Fruit fly (Drosophila melanogaster): ENCODE data around the gene ZC3H3.
A peak's percentile ranks its signal among the peaks of the same experiment; 100 is the strongest.

The ZC3H3 gene

DNA sequence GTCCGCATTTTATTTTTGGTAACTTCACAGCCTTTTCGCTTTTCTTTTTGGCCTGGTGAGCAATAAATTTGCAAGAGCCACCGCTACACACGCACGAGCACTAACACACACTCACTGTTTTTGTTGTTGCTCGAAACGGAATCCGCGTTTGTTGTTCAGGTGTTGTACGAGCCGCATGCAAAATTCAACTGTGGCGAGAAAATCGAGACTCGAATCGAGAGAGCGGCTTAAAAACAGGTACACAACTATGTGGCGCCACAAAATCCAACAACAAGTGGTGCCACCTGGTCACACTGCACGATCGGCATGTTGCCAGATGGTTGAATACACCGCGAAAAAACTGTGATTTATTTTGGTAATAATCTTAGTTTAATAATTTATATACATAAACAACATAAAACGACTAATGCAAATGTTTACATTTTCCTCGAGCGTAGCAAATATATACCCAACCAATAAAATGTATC lies 2.6 kb downstream of the ZC3H3 start, which contains the start of gene CG43163 (continued):
- TF ChIP-seq mld (GFP tag; IDR thresholded peaks at IDR 0.05; ENCODE audit: partially characterized antibody) (no peak), D (optimal IDR thresholded peaks at IDR 0.05) (no peak), D (GFP tag; optimal IDR thresholded peaks at IDR 0.05) (peak; percentile 23), CG13296 (GFP tag; optimal IDR thresholded peaks at IDR 0.05) (peak; percentile 53), bcd (GFP tag; optimal IDR thresholded peaks at IDR 0.05) (peak; percentile 73), CG4707 (GFP tag; optimal IDR thresholded peaks at IDR 0.05) (peak; percentile 22), cwo (GFP tag; optimal IDR thresholded peaks at IDR 0.05) (peak; percentile 32), CG6254 (GFP tag; optimal IDR thresholded peaks at IDR 0.05) (peak; percentile 48), tx (GFP tag; optimal IDR thresholded peaks at IDR 0.05) (peak; percentile 25), Blimp-1 (GFP tag; optimal IDR thresholded peaks at IDR 0.05) (no peak), Bgb (GFP tag; IDR thresholded peaks at IDR 0.05; ENCODE audit: partially characterized antibody) (peak; percentile 43; the same call in 1 of the 2 replicates), scrt (GFP tag; optimal IDR thresholded peaks at IDR 0.05) (peak; percentile 25), CG2116 (GFP tag; optimal IDR thresholded peaks at IDR 0.05) (peak; percentile 54), trem (tag; optimal IDR thresholded peaks at IDR 0.05) (peak; percentile 79), CG2678 (tag; optimal IDR thresholded peaks at IDR 0.05) (peak; percentile 67), pnt (GFP tag; optimal IDR thresholded peaks at IDR 0.05) (no peak), CG11085 (GFP tag; IDR thresholded peaks at IDR 0.05) (peak; percentile 37; the same call in 1 of the 2 replicates), CG5180 (GFP tag; optimal IDR thresholded peaks at IDR 0.05) (peak; percentile 27), CG18764 (GFP tag; optimal IDR thresholded peaks at IDR 0.05) (peak; percentile 17), CG9932 (GFP tag; IDR thresholded peaks at IDR 0.05) (peak; percentile 73), yki (optimal IDR thresholded peaks at IDR 0.05) (no peak), Elba2 (GFP tag; optimal IDR thresholded peaks at IDR 0.05) (no peak), CG15479 (GFP tag; optimal IDR thresholded peaks at IDR 0.05) (peak; percentile 99), Fer3 (tag; optimal IDR thresholded peaks at IDR 0.05) (peak; percentile 61), CG34376 (GFP tag; optimal IDR thresholded peaks at IDR 0.05) (peak; percentile 7), so (GFP tag; IDR thresholded peaks at IDR 0.05) (no peak), klu (GFP tag; IDR thresholded peaks at IDR 0.05) (no peak), CG3726 (GFP tag; IDR thresholded peaks at IDR 0.05) (0 out of 3 replicates have a peak, but pooled peaks have one; percentile 52), CG33213 (GFP tag; optimal IDR thresholded peaks at IDR 0.05) (peak; percentile 76), CG6791 (GFP tag; IDR thresholded peaks at IDR 0.05; ENCODE audit: partially characterized antibody) (peak; percentile 30; the same call in 1 of the 3 replicates), CG13894 (tag; optimal IDR thresholded peaks at IDR 0.05) (peak; percentile 51), sens (GFP tag) (peak; percentile 93), HmgZ (tag; optimal IDR thresholded peaks at IDR 0.05) (peak; percentile 67), ci (GFP tag; IDR thresholded peaks at IDR 0.05) (peak; percentile 83), Aef1 (GFP tag; IDR thresholded peaks at IDR 0.05) (peak; percentile 72), tgo (GFP tag; IDR thresholded peaks at IDR 0.05) (peak; percentile 60; the same call in 1 of the 3 replicates), az2 (GFP tag; optimal IDR thresholded peaks at IDR 0.05) (peak; percentile 61), Ets97D (GFP tag; optimal IDR thresholded peaks at IDR 0.05) (peak; percentile 66), PHDP (tag; optimal IDR thresholded peaks at IDR 0.05) (peak; percentile 80), E2f2 (GFP tag; IDR thresholded peaks at IDR 0.05) (peak; percentile 72), tap (tag; optimal IDR thresholded peaks at IDR 0.05) (peak; percentile 54), br (optimal IDR thresholded peaks at IDR 0.05) (no peak), aop (GFP tag; IDR thresholded peaks at IDR 0.05) (no peak), Hr51 (GFP tag; optimal IDR thresholded peaks at IDR 0.05) (peak; percentile 52 to 70), dpn (GFP tag; optimal IDR thresholded peaks at IDR 0.05) (peak; percentile 61 to 68), CG12104 (GFP tag; optimal IDR thresholded peaks at IDR 0.05) (peak; percentile 12), CG11560 (tag; IDR thresholded peaks at IDR 0.05) (no peak), CG30020 (tag; optimal IDR thresholded peaks at IDR 0.05) (peak; percentile 17), knrl (GFP tag; IDR thresholded peaks at IDR 0.05; ENCODE audit: partially characterized antibody) (peak; percentile 41; the same call in 1 of the 3 replicates), zen (tag; optimal IDR thresholded peaks at IDR 0.05) (peak; percentile 60), CG33557 (GFP tag; optimal IDR thresholded peaks at IDR 0.05) (no peak)
